Worm (Caenorhabditis elegans): ENCODE results near the gene ndub-11.

Gene ndub-11

DNA sequence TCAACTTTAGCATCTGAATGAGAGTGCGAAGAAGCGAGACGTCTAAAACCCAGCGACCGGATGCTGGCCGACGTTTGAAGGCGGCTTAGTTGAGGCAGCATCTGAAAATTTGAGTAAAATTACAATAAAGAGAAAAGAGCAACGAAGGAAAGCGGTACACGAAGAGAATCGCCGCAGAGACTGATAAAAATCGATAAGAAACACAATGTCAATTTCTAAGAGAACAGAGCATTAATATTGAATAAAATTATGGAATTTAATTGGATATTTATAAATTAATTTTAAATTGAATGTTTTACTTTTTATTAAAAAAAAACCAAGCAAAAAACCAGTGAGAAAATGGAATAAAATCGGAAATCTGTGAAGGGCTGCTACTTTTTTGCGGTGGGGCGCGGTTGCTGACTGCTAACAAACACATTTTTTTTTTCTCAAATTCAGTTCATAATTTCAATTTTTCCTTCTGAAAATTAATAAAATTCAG lies at the start of gene ndub-11, which contains the start of gene moc-3:
Gene ndub-11, minus strand, starts transcription at position 101 of the 481 bp plus-strand sequence.
Gene moc-3, plus strand, starts transcription at position 431 of the 481 bp plus-strand sequence.
- TF ChIP-seq ztf-23 (GFP tag; IDR thresholded peaks at IDR 0.05) (no peak), ztf-29 (GFP tag; IDR thresholded peaks at IDR 0.05) (no peak), ref-1 (GFP tag; conservative IDR thresholded peaks at IDR 0.05) (no peak), tab-1 (GFP tag; IDR thresholded peaks at IDR 0.05) (no peak), klf-2 (GFP tag; conservative IDR thresholded peaks at IDR 0.05) (no peak), cog-1 (tag; optimal IDR thresholded peaks at IDR 0.05) (no peak), flt-1 (GFP tag; IDR thresholded peaks at IDR 0.05) (no peak), T22C8.4 (GFP tag; IDR thresholded peaks at IDR 0.05) (no peak), med-1 (GFP tag; optimal IDR thresholded peaks at IDR 0.05; ENCODE audit: insufficient read depth) (no peak)

- TF ChIP-seq ztf-23 (GFP tag; IDR thresholded peaks at IDR 0.05): no peak
- no peak for TF ChIP-seq tab-1 (GFP tag; IDR thresholded peaks at IDR 0.05)
- no peak for TF ChIP-seq klf-2 (GFP tag; conservative IDR thresholded peaks at IDR 0.05)
- no peak for TF ChIP-seq cog-1 (tag; optimal IDR thresholded peaks at IDR 0.05)
- TF ChIP-seq ztf-29 (GFP tag; IDR thresholded peaks at IDR 0.05): no peak
- TF ChIP-seq ref-1 (GFP tag; conservative IDR thresholded peaks at IDR 0.05): no peak
- no peak for TF ChIP-seq flt-1 (GFP tag; IDR thresholded peaks at IDR 0.05)
- no peak for TF ChIP-seq med-1 (GFP tag; optimal IDR thresholded peaks at IDR 0.05; ENCODE audit: insufficient read depth)
- no peak for TF ChIP-seq T22C8.4 (GFP tag; IDR thresholded peaks at IDR 0.05)
Observed at ce11 chrIV:8175686-8176532, 45.9 kb upstream of the ndub-11 start, which contains the start of gene pct-1. pct-1 (plus strand) TSS chrIV:8176482.

DNA sequence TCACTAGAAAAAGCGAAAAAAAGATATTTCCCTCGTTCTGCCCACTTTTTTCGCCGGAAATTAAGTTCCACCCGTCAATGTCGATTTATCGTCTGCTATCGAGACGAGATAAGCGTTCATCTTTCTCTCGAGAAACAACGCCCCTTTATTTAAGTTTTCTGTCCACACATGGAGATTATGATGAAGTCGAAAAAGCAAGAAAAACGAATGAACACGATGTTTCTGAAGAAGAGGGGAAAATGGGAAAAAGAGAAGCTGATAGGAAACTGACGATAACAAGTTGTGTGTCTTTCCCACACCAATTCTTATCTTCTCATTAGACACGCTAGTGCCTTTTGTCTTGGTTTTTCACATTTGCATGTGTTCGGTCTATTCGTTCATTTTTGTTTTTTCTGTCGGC lies 44.8 kb upstream of the ndub-11 start:
- no peak for TF ChIP-seq flt-1 (GFP tag; IDR thresholded peaks at IDR 0.05)
- TF ChIP-seq tab-1 (GFP tag; IDR thresholded peaks at IDR 0.05): no peak
- TF ChIP-seq klf-2 (GFP tag; conservative IDR thresholded peaks at IDR 0.05): no peak
- TF ChIP-seq T22C8.4 (GFP tag; IDR thresholded peaks at IDR 0.05): no peak
- TF ChIP-seq cog-1 (tag; optimal IDR thresholded peaks at IDR 0.05): no peak
- no peak for TF ChIP-seq ref-1 (GFP tag; conservative IDR thresholded peaks at IDR 0.05)
- no peak for TF ChIP-seq ztf-23 (GFP tag; IDR thresholded peaks at IDR 0.05)
- TF ChIP-seq ztf-29 (GFP tag; IDR thresholded peaks at IDR 0.05): no peak
- no peak for TF ChIP-seq med-1 (GFP tag; optimal IDR thresholded peaks at IDR 0.05; ENCODE audit: insufficient read depth)

DNA sequence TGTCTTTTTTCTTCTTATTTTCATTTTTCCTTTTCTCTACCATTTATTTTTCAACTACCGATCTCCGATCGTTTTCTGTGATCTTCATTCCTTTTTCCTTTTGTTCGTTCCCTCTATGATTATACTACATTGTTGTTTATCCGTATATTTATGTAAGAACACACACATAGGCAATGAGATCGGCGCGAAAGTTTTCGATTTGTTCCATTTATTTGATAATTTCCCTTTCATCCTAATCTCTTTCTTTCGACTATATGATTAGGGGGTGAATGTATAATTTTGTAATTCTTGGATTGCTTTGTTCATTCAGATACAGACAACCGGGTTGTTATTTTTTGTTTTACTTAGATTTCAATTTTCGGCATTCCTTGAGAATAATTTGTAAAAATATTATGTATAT lies 43.6 kb upstream of the ndub-11 start:
- TF ChIP-seq ztf-29 (GFP tag; IDR thresholded peaks at IDR 0.05) (no peak), ref-1 (GFP tag; conservative IDR thresholded peaks at IDR 0.05) (no peak), flt-1 (GFP tag; IDR thresholded peaks at IDR 0.05) (no peak), ztf-23 (GFP tag; IDR thresholded peaks at IDR 0.05) (no peak), klf-2 (GFP tag; conservative IDR thresholded peaks at IDR 0.05) (no peak), med-1 (GFP tag; optimal IDR thresholded peaks at IDR 0.05; ENCODE audit: insufficient read depth) (no peak), cog-1 (tag; optimal IDR thresholded peaks at IDR 0.05) (no peak), T22C8.4 (GFP tag; IDR thresholded peaks at IDR 0.05) (no peak), tab-1 (GFP tag; IDR thresholded peaks at IDR 0.05) (no peak)

DNA sequence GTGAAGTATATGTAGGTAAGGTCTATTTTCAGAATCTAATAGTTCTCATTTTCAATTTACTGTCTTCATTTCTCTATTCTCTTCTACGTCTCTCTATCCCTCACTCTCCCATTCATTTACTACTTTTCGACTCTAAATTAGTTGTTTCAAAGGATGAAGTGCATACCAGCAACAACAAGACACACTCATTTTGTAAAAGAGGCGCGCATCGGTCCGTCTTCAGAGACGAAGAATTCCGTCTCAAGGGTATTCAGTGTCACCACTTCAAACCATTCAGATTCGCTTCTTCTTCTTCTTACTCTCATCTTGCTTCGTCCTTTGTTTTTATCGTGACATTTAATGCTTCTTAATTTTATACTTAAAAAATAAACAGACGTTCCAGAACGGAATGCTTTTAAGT lies 41.3 kb upstream of the ndub-11 start:
- no peak for TF ChIP-seq flt-1 (GFP tag; IDR thresholded peaks at IDR 0.05)

DNA sequence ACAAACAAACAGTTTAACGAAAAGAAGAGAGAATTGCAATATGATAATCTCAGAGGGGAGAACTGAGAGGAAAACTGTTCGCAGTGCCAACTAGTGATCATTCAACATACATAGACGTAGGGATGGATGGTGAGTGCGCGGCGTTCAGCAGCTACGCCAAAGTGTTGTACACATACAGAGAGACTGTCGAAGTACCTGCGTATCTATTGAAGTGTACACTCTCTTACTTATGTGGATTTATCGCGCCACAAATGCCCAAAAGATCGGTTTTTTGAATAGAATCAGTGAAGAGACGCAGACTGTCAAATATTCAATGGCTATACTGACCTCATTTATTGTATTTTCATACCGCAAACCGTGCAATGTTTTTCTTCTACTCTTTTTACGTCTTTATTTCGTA lies 40.2 kb upstream of the ndub-11 start:
- no peak for TF ChIP-seq ref-1 (GFP tag; conservative IDR thresholded peaks at IDR 0.05)
- no peak for TF ChIP-seq T22C8.4 (GFP tag; IDR thresholded peaks at IDR 0.05)
- peak; percentile 57 for TF ChIP-seq cog-1 (tag; optimal IDR thresholded peaks at IDR 0.05)
- TF ChIP-seq ztf-29 (GFP tag; IDR thresholded peaks at IDR 0.05): no peak
- TF ChIP-seq flt-1 (GFP tag; IDR thresholded peaks at IDR 0.05): no peak
- TF ChIP-seq klf-2 (GFP tag; conservative IDR thresholded peaks at IDR 0.05): no peak

DNA sequence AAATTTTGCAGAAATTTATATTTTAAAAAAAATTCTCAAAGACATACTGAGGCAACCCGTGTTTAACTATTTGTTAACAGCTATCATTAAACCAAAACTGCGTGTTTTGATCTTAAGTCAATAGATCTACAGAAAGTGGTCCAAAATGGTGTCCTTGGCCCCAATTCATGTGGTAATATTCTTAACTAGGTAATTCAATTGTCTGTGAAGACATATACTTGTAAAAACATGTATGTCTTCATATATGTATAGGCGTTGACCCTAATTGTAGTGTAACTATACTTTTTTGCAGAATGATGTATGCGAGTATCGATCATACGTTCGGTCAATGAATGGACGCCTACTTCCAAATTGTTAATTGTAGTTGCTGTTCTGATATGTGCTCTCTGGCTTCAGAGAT lies 39.6 kb upstream of the ndub-11 start, which contains the start of gene C07G1.15:
Gene C07G1.15, plus strand, starts transcription at position 301 of the 400 bp plus-strand sequence.
- TF ChIP-seq klf-2 (GFP tag; conservative IDR thresholded peaks at IDR 0.05) (no peak), med-1 (GFP tag; optimal IDR thresholded peaks at IDR 0.05; ENCODE audit: insufficient read depth) (no peak), flt-1 (GFP tag; IDR thresholded peaks at IDR 0.05) (no peak), ref-1 (GFP tag; conservative IDR thresholded peaks at IDR 0.05) (no peak), cog-1 (tag; optimal IDR thresholded peaks at IDR 0.05) (no peak), T22C8.4 (GFP tag; IDR thresholded peaks at IDR 0.05) (no peak)

ce11 chrIV:8168660-8169059 lies 38.6 kb upstream of the ndub-11 start, which contains the start of gene clec-52:
clec-52 (minus strand) TSS chrIV:8168760.
- TF ChIP-seq cog-1 (tag; optimal IDR thresholded peaks at IDR 0.05) (no peak), med-1 (GFP tag; optimal IDR thresholded peaks at IDR 0.05; ENCODE audit: insufficient read depth) (no peak), tab-1 (GFP tag; IDR thresholded peaks at IDR 0.05) (no peak), klf-2 (GFP tag; conservative IDR thresholded peaks at IDR 0.05) (no peak), ztf-29 (GFP tag; IDR thresholded peaks at IDR 0.05) (no peak), T22C8.4 (GFP tag; IDR thresholded peaks at IDR 0.05) (no peak), ztf-23 (GFP tag; IDR thresholded peaks at IDR 0.05) (no peak), ref-1 (GFP tag; conservative IDR thresholded peaks at IDR 0.05) (no peak), flt-1 (GFP tag; IDR thresholded peaks at IDR 0.05) (no peak)

ce11 chrIV:8165950-8166349 lies 35.9 kb upstream of the ndub-11 start, which contains the start of gene B0218.7:
B0218.7 (minus strand) TSS chrIV:8166050.
- no peak for TF ChIP-seq tab-1 (GFP tag; IDR thresholded peaks at IDR 0.05)
- TF ChIP-seq med-1 (GFP tag; optimal IDR thresholded peaks at IDR 0.05; ENCODE audit: insufficient read depth): no peak
- no peak for TF ChIP-seq T22C8.4 (GFP tag; IDR thresholded peaks at IDR 0.05)
- TF ChIP-seq cog-1 (tag; optimal IDR thresholded peaks at IDR 0.05): no peak
- TF ChIP-seq flt-1 (GFP tag; IDR thresholded peaks at IDR 0.05): no peak
- TF ChIP-seq ref-1 (GFP tag; conservative IDR thresholded peaks at IDR 0.05): no peak
- no peak for TF ChIP-seq ztf-29 (GFP tag; IDR thresholded peaks at IDR 0.05)
- no peak for TF ChIP-seq ztf-23 (GFP tag; IDR thresholded peaks at IDR 0.05)
- no peak for TF ChIP-seq klf-2 (GFP tag; conservative IDR thresholded peaks at IDR 0.05)
